Worm (Caenorhabditis elegans): ENCODE measurements around the gene C09E7.4.

C09E7.4 gene

ce11 chrIII:6551187-6552058 lies 14.6 kb upstream of the C09E7.4 start, which contains the start of gene C09E7.7 (continued):
- peak; percentile 97 for TF ChIP-seq ceh-31 (tag; optimal IDR thresholded peaks at IDR 0.05)
- TF ChIP-seq C08G9.2 (tag; optimal IDR thresholded peaks at IDR 0.05), result peak; percentile 90
- peak; percentile 75 for TF ChIP-seq F13H6.1 (tag; optimal IDR thresholded peaks at IDR 0.05)

DNA sequence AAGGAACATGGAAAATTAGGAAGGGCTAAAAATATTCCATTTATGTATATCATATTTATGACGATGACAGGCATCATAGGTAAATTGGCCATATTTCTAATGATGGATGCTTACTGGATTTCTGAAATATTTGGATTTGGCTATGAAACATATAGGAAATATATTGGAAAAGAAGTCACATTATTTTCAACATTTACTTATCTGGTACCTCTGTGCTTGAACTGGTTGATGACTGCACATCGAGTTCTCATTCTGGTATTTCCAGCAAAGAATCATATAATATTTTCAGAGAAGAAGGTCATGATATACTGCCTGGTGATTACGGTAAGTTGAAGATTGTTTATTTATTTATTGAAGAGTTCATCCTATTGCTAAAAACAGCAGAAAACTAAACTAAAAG lies 4.1 kb downstream of the C09E7.4 start, which contains the start of gene srxa-5:
srxa-5 (plus strand) TSS at position 301 of the 400 bp plus-strand sequence.
- no peak for TF ChIP-seq ceh-31 (tag; optimal IDR thresholded peaks at IDR 0.05)
- TF ChIP-seq ttx-3 (tag; optimal IDR thresholded peaks at IDR 0.05), result no peak
- no peak for TF ChIP-seq mec-3 (tag; optimal IDR thresholded peaks at IDR 0.05; ENCODE audit: borderline replicate concordance)
- no peak for TF ChIP-seq ceh-14 (tag; optimal IDR thresholded peaks at IDR 0.05)
- TF ChIP-seq ceh-2 (tag; optimal IDR thresholded peaks at IDR 0.05), result no peak
- no peak for TF ChIP-seq ref-2 (tag; optimal IDR thresholded peaks at IDR 0.05)
- TF ChIP-seq ceh-6 (GFP tag; optimal IDR thresholded peaks at IDR 0.05), result no peak
- TF ChIP-seq pag-3 (tag; optimal IDR thresholded peaks at IDR 0.05; ENCODE audit: borderline replicate concordance), result no peak
- TF ChIP-seq gmeb-2 (tag; optimal IDR thresholded peaks at IDR 0.05), result no peak
- no peak for TF ChIP-seq elt-4 (tag; optimal IDR thresholded peaks at IDR 0.05)
- no peak for TF ChIP-seq ztf-16 (tag; optimal IDR thresholded peaks at IDR 0.05)
- TF ChIP-seq dve-1 (tag; optimal IDR thresholded peaks at IDR 0.05), result no peak
- no peak for TF ChIP-seq ahr-1 (tag; optimal IDR thresholded peaks at IDR 0.05)
- TF ChIP-seq hlh-6 (tag; optimal IDR thresholded peaks at IDR 0.05), result no peak
- no peak for TF ChIP-seq tbx-2 (tag; optimal IDR thresholded peaks at IDR 0.05)
- no peak for TF ChIP-seq K09A11.1 (tag; optimal IDR thresholded peaks at IDR 0.05; ENCODE audit: insufficient read depth)
- no peak for TF ChIP-seq hlh-30 (tag; optimal IDR thresholded peaks at IDR 0.05; ENCODE audit: insufficient read depth)

DNA sequence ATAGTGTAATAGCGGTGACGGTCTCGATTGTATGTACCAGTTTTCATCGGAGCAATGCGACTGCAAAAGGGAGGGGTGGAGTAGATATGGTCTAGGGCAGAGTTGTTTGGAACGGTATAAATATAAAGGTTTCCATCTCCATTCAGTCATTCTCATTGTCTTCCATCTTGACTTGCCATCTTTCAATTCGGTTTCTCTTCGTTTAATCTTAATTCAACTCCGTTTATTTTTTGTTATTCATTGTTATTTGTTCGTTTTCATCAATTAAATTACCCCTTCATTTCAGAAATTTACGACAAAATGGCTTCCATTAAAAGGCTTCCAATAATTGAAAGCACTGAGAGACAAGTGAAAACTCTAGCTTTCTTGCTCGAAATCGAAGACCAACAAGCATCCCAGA lies 5.7 kb downstream of the C09E7.4 start, which contains the start of gene C09E7.11:
C09E7.11 (plus strand) TSS at position 301 of the 400 bp plus-strand sequence.
- no peak for TF ChIP-seq sdc-2 (tag; optimal IDR thresholded peaks at IDR 0.05)
- no peak for TF ChIP-seq fax-1 (tag; optimal IDR thresholded peaks at IDR 0.05)
- TF ChIP-seq ceh-22 (tag; optimal IDR thresholded peaks at IDR 0.05), result no peak
- no peak for TF ChIP-seq zip-5 (tag; optimal IDR thresholded peaks at IDR 0.05)
- no peak for TF ChIP-seq ceh-6 (GFP tag; optimal IDR thresholded peaks at IDR 0.05)

DNA sequence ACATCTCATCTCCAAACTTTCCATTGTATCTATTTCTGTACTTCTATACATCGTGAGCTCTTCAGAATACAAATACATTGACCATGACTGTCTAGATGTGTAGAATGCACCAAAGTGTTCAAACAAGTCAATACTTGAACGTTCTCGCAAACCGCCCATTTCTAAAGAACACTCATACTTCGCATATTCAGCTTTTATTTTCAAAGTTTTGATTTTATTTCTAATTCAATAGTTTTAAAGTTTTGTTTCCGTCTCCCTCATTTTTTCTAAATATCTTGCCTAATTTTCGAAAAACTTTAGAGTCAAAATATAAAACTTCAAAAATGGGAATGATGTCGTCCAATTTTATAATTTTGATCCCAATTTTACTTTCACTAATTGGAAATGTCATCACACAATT lies 8.9 kb downstream of the C09E7.4 start, which contains the start of gene pqn-10:
pqn-10 (plus strand) TSS at position 301 of the 400 bp plus-strand sequence.
- no peak for TF ChIP-seq tbx-2 (tag; optimal IDR thresholded peaks at IDR 0.05)
- TF ChIP-seq ceh-34 (tag; optimal IDR thresholded peaks at IDR 0.05), result no peak
- TF ChIP-seq madf-2 (tag; optimal IDR thresholded peaks at IDR 0.05), result no peak
- no peak for TF ChIP-seq hlh-13 (GFP tag; optimal IDR thresholded peaks at IDR 0.05)
- no peak for TF ChIP-seq elt-2 (tag; optimal IDR thresholded peaks at IDR 0.05)
- TF ChIP-seq K02D7.2 (tag; optimal IDR thresholded peaks at IDR 0.05), result no peak
- TF ChIP-seq C08G9.2 (tag; optimal IDR thresholded peaks at IDR 0.05), result no peak
- no peak for TF ChIP-seq sox-4 (tag; optimal IDR thresholded peaks at IDR 0.05)
- TF ChIP-seq dmd-4 (tag; optimal IDR thresholded peaks at IDR 0.05; ENCODE audit: borderline replicate concordance), result no peak
- TF ChIP-seq ceh-6 (GFP tag; optimal IDR thresholded peaks at IDR 0.05), result no peak

DNA sequence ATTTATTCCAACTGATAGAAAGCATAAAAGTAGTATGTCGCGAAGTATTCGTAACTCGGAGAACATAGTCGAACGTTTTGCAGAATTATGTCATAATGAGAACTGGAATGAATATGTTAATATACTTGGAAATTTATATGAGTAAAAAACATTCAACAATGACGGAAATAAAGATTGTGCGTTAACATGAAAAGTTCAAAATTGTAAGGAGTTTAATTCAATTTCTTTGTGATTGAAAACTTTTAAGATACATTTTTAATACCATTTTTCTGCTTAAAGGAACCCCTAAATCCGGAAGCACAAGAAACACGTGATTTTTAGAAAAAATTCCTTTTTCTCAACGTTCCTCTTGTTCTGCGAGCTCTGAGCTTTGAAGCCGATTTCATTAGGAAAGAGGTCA lies 11.2 kb downstream of the C09E7.4 start, which contains the start of gene oig-1:
oig-1 (minus strand) TSS at position 101 of the 400 bp plus-strand sequence.
- TF ChIP-seq fax-1 (tag; optimal IDR thresholded peaks at IDR 0.05), result no peak
- no peak for TF ChIP-seq ceh-48 (tag; optimal IDR thresholded peaks at IDR 0.05)
- TF ChIP-seq ceh-31 (tag; optimal IDR thresholded peaks at IDR 0.05), result no peak
- TF ChIP-seq C08G9.2 (tag; optimal IDR thresholded peaks at IDR 0.05), result no peak
- no peak for TF ChIP-seq tbx-2 (tag; optimal IDR thresholded peaks at IDR 0.05)
- TF ChIP-seq pax-1 (tag; optimal IDR thresholded peaks at IDR 0.05), result no peak
- no peak for TF ChIP-seq lim-6 (tag; optimal IDR thresholded peaks at IDR 0.05)
- no peak for TF ChIP-seq pat-9 (tag; optimal IDR thresholded peaks at IDR 0.05)
- no peak for TF ChIP-seq hlh-30 (tag; optimal IDR thresholded peaks at IDR 0.05; ENCODE audit: insufficient read depth)
- TF ChIP-seq ceh-34 (tag; optimal IDR thresholded peaks at IDR 0.05), result no peak
- no peak for TF ChIP-seq ref-2 (tag; optimal IDR thresholded peaks at IDR 0.05)
- no peak for TF ChIP-seq pros-1 (tag; optimal IDR thresholded peaks at IDR 0.05)
- TF ChIP-seq madf-2 (tag; optimal IDR thresholded peaks at IDR 0.05), result no peak
- TF ChIP-seq pha-2 (tag; optimal IDR thresholded peaks at IDR 0.05), result no peak
- TF ChIP-seq sdc-2 (tag; optimal IDR thresholded peaks at IDR 0.05), result no peak
- no peak for TF ChIP-seq ceh-14 (tag; optimal IDR thresholded peaks at IDR 0.05)
- TF ChIP-seq ztf-16 (tag; optimal IDR thresholded peaks at IDR 0.05), result no peak

Measured in whole organism, late embryonic.